In genomic region chr3R:29755248-29755647, dm6 we compare ENCODE assay signal across 1 fruit fly cellular context.
TF ChIP-seq lines count a peak whose summit lies in the region.

No protein-coding gene starts in this region.

TF ChIP-seq in whole organism, embryonic, 481 proteins besides CTCF, POLR2A, EP300 and RAD21 (continued from another document):
- TF ChIP-seq danr (GFP tag; IDR thresholded peaks at IDR 0.05; lab: Robert Waterston, UW) (no peak), CG16813 (GFP tag; IDR thresholded peaks at IDR 0.05; lab: Robert Waterston, UW; ENCODE audit: partially characterized antibody) (no peak), tgo (GFP tag; IDR thresholded peaks at IDR 0.05; lab: Robert Waterston, UW) (peak; percentile 44; the same call in 2 of the 3 replicates), Hr78 (GFP tag; optimal IDR thresholded peaks at IDR 0.05; lab: Kevin White, UChicago) (no peak), pan (optimal IDR thresholded peaks at IDR 0.05; lab: Kevin White, UChicago) (no peak), pan (GFP tag; optimal IDR thresholded peaks at IDR 0.05 in 1 of 2, IDR thresholded peaks at IDR 0.05 in 1 of 2) (peak in 1 of 2 experiments; percentile 59), Rx (GFP tag; IDR thresholded peaks at IDR 0.05; lab: Robert Waterston, UW) (peak; percentile 56; the same call in 1 of the 2 replicates), otp (GFP tag; IDR thresholded peaks at IDR 0.05; lab: Robert Waterston, UW) (peak; percentile 50; the same call in 1 of the 3 replicates), nerfin-2 (GFP tag; IDR thresholded peaks at IDR 0.05; lab: Robert Waterston, UW; ENCODE audit: partially characterized antibody) (no peak), Xbp1 (GFP tag; optimal IDR thresholded peaks at IDR 0.05; lab: Kevin White, UChicago) (peak; percentile 31), CG4730 (GFP tag; IDR thresholded peaks at IDR 0.05; lab: Robert Waterston, UW) (no peak), CG8944 (GFP tag; optimal IDR thresholded peaks at IDR 0.05; lab: Kevin White, UChicago) (no peak), da (GFP tag; optimal IDR thresholded peaks at IDR 0.05; lab: Kevin White, UChicago) (no peak), Drgx (GFP tag; IDR thresholded peaks at IDR 0.05; lab: Robert Waterston, UW) (peak; percentile 87), dm (GFP tag; optimal IDR thresholded peaks at IDR 0.05; lab: Kevin White, UChicago) (no peak), CG14014 (GFP tag; IDR thresholded peaks at IDR 0.05; lab: Robert Waterston, UW) (no peak), CG32772 (GFP tag; IDR thresholded peaks at IDR 0.05; lab: Robert Waterston, UW) (peak; percentile 52), CG10274 (GFP tag; optimal IDR thresholded peaks at IDR 0.05; lab: Kevin White, UChicago) (no peak), vvl (GFP tag; IDR thresholded peaks at IDR 0.05; lab: Robert Waterston, UW) (peak; percentile 63), grau (tag; optimal IDR thresholded peaks at IDR 0.05; lab: Kevin White, UChicago) (peak; percentile 3), Oli (tag; optimal IDR thresholded peaks at IDR 0.05; lab: Kevin White, UChicago) (peak; percentile 18), Rfx (GFP tag; IDR thresholded peaks at IDR 0.05; lab: Robert Waterston, UW) (peak; percentile 48; the same call in 1 of the 2 replicates), ken (GFP tag; IDR thresholded peaks at IDR 0.05; lab: Robert Waterston, UW) (peak; percentile 63; the same call in 2 of the 3 replicates), sisA (GFP tag; IDR thresholded peaks at IDR 0.05; lab: Robert Waterston, UW) (peak; percentile 67), lbe (GFP tag; optimal IDR thresholded peaks at IDR 0.05; lab: Kevin White, UChicago) (no peak), Nf-YC (tag; optimal IDR thresholded peaks at IDR 0.05; lab: Kevin White, UChicago) (no peak), CG12659 (GFP tag; optimal IDR thresholded peaks at IDR 0.05; lab: Kevin White, UChicago) (peak; percentile 1)
